Fruit fly (Drosophila melanogaster): ENCODE measurements around the gene Pomp.
A peak's percentile ranks its signal among the peaks of the same experiment; 100 is the strongest.

Gene Pomp

dm6 chr2L:20799991-20800897, 12.8 kb downstream of the Pomp start (continued):
- TF ChIP-seq CG3847 (GFP tag; IDR thresholded peaks at IDR 0.05): peak; percentile 79
- TF ChIP-seq Neu2 (GFP tag; optimal IDR thresholded peaks at IDR 0.05; ENCODE audit: borderline replicate concordance): peak; percentile 55
- peak; percentile 26 for TF ChIP-seq ewg (GFP tag; optimal IDR thresholded peaks at IDR 0.05)
- TF ChIP-seq CG8290 (GFP tag; optimal IDR thresholded peaks at IDR 0.05): no peak
- TF ChIP-seq CG8290 (tag; optimal IDR thresholded peaks at IDR 0.05): peak in 1 of 2 experiments; percentile 96
- 0 out of 2 replicates have a peak, but pooled peaks have one; percentile 29 for TF ChIP-seq danr (GFP tag; IDR thresholded peaks at IDR 0.05)
- TF ChIP-seq dmrt99B (tag; optimal IDR thresholded peaks at IDR 0.05): peak; percentile 75
- TF ChIP-seq CG15514 (GFP tag; optimal IDR thresholded peaks at IDR 0.05): peak; percentile 77
- peak; percentile 68 for TF ChIP-seq Optix (GFP tag; IDR thresholded peaks at IDR 0.05)
- TF ChIP-seq CG6254 (GFP tag; optimal IDR thresholded peaks at IDR 0.05): peak; percentile 7
- no peak for TF ChIP-seq pita (GFP tag; optimal IDR thresholded peaks at IDR 0.05)
- peak; percentile 25 for TF ChIP-seq Asciz (GFP tag; optimal IDR thresholded peaks at IDR 0.05)
- TF ChIP-seq CG5953 (GFP tag; IDR thresholded peaks at IDR 0.05): 0 out of 2 replicates have a peak, but pooled peaks have one; percentile 29
- peak; percentile 23; the same call in 1 of the 2 replicates for TF ChIP-seq stc (GFP tag; IDR thresholded peaks at IDR 0.05)
- peak; percentile 77 for TF ChIP-seq CG17359 (tag; optimal IDR thresholded peaks at IDR 0.05)
- TF ChIP-seq mam (GFP tag; optimal IDR thresholded peaks at IDR 0.05): peak; percentile 89
- peak; percentile 85 for TF ChIP-seq Meics (GFP tag; optimal IDR thresholded peaks at IDR 0.05)
- TF ChIP-seq CG1647 (GFP tag; optimal IDR thresholded peaks at IDR 0.05): peak; percentile 82
- TF ChIP-seq Camta (GFP tag; optimal IDR thresholded peaks at IDR 0.05): peak; percentile 62
- peak; percentile 58 for TF ChIP-seq CG5245 (GFP tag; optimal IDR thresholded peaks at IDR 0.05)
- peak; percentile 92 for TF ChIP-seq Hmr (GFP tag; optimal IDR thresholded peaks at IDR 0.05)
- peak; percentile 64 for TF ChIP-seq sens-2 (GFP tag; IDR thresholded peaks at IDR 0.05)
- no peak for TF ChIP-seq vnd (GFP tag; IDR thresholded peaks at IDR 0.05; ENCODE audit: partially characterized antibody)
- peak; percentile 81 for TF ChIP-seq CG6689 (GFP tag; IDR thresholded peaks at IDR 0.05)
- peak; percentile 68 for TF ChIP-seq dmrt11E (tag; optimal IDR thresholded peaks at IDR 0.05)
- TF ChIP-seq CG12942 (GFP tag; optimal IDR thresholded peaks at IDR 0.05): peak; percentile 24
- peak; percentile 24 for TF ChIP-seq sqz (GFP tag; optimal IDR thresholded peaks at IDR 0.05)
- no peak for TF ChIP-seq CG11696 (GFP tag; IDR thresholded peaks at IDR 0.05)
- peak; percentile 76 for TF ChIP-seq scrt (GFP tag; optimal IDR thresholded peaks at IDR 0.05)
- peak; percentile 56 for TF ChIP-seq shn (GFP tag; optimal IDR thresholded peaks at IDR 0.05)
- peak; percentile 66 for TF ChIP-seq fd3F (GFP tag; optimal IDR thresholded peaks at IDR 0.05)
- TF ChIP-seq Gsc (GFP tag; IDR thresholded peaks at IDR 0.05): no peak
- TF ChIP-seq pb (GFP tag; optimal IDR thresholded peaks at IDR 0.05): peak; percentile 60
- TF ChIP-seq hbn (GFP tag; IDR thresholded peaks at IDR 0.05; ENCODE audit: partially characterized antibody): no peak
- TF ChIP-seq Opbp (GFP tag; IDR thresholded peaks at IDR 0.05; ENCODE audit: partially characterized antibody): no peak
- TF ChIP-seq Hr39 (optimal IDR thresholded peaks at IDR 0.05): no peak
- peak; percentile 89 for TF ChIP-seq slbo (GFP tag; IDR thresholded peaks at IDR 0.05)
- peak; percentile 82 for TF ChIP-seq Fer3 (tag; optimal IDR thresholded peaks at IDR 0.05)
- TF ChIP-seq tio (GFP tag; optimal IDR thresholded peaks at IDR 0.05): peak; percentile 63
- no peak for TF ChIP-seq sna (GFP tag; IDR thresholded peaks at IDR 0.05; ENCODE audit: partially characterized antibody)
- TF ChIP-seq yki (optimal IDR thresholded peaks at IDR 0.05): no peak
- TF ChIP-seq grn (GFP tag; optimal IDR thresholded peaks at IDR 0.05): peak; percentile 66
- TF ChIP-seq CG4707 (GFP tag; optimal IDR thresholded peaks at IDR 0.05): peak; percentile 13
- TF ChIP-seq CHES-1-like (GFP tag; optimal IDR thresholded peaks at IDR 0.05): peak; percentile 83
- TF ChIP-seq CG4282 (GFP tag; optimal IDR thresholded peaks at IDR 0.05): peak; percentile 40
- TF ChIP-seq Dref (GFP tag; IDR thresholded peaks at IDR 0.05): no peak
- no peak for TF ChIP-seq CG30020 (tag; optimal IDR thresholded peaks at IDR 0.05)
- TF ChIP-seq Dad (GFP tag; optimal IDR thresholded peaks at IDR 0.05): peak; percentile 67
- TF ChIP-seq Ets65A (GFP tag): peak; percentile 96
